Fruit fly (Drosophila melanogaster): Measurements from ENCODE around the gene CG5390.

DNA sequence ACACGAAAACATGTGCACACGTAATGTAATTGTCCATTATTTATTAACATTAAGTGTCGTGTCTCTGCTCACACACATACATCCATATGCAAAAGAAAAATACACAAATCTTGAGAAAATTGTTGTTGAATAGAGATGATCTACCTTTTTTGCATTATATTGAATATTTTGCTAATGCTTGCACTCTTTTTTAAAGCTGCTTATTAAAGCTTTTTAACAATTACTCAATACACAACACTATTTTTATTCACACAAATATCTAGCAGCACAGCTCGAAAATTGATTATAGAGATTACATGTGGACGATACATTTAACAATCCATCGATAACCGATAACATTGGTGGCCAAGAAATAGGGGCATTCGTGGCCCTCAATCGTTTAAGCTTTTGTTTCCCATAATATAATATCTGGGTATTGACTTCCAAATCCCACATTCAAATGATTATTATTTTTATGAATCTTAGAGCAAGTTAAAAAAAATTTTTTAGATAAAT lies 14.3 kb downstream of the CG5390 start, which contains the start of gene Ufd4:
- TF ChIP-seq usp (GFP tag; optimal IDR thresholded peaks at IDR 0.05) = no peak
- no peak for TF ChIP-seq psq (optimal IDR thresholded peaks at IDR 0.05)
- TF ChIP-seq CG8478 (optimal IDR thresholded peaks at IDR 0.05) = no peak
